Fruit fly (Drosophila melanogaster): ENCODE results near the gene CG18675.

dm6 chr3L:4148406-4148975 lies 25.2 kb upstream of the CG18675 start, which contains the start of gene CG1299:
- TF ChIP-seq CG8478 (optimal IDR thresholded peaks at IDR 0.05) (no peak), CTCF (optimal IDR thresholded peaks at IDR 0.05) (no peak)
